Fruit fly (Drosophila melanogaster) whole organism, embryonic: ENCODE results near the gene CG31141.

ENCODE experiments used
- Adf1 ChIP-seq: fragments of 200-800 bp; sonication (Bioruptor generic); IDR thresholded peaks from 2 replicates; pipeline ENCODE4 v1.3.6; 2022; ENCODE audit warnings: missing biosample characterization, missing genetic modification characterization
- Aef1 ChIP-seq: fragments of 200-800 bp; sonication (Bioruptor generic); IDR thresholded peaks from 3 replicates; pipeline ENCODE4 v1.3.6; 2022; ENCODE audit warnings: missing biosample characterization, missing genetic modification characterization
- CG11398 ChIP-seq: fragments of 200-800 bp; sonication (Bioruptor generic); optimal IDR thresholded peaks from 2 replicates; lab custom pipeline; 2016; ENCODE audit warnings: missing biosample characterization, missing genetic modification characterization
- CG12219 ChIP-seq: fragments of 200-800 bp; sonication (Bioruptor generic); optimal IDR thresholded peaks from 3 replicates; lab custom pipeline; 2018; ENCODE audit warnings: missing biosample characterization, mild to moderate bottlenecking, missing genetic modification characterization
- CG12391 ChIP-seq: fragments of 200-800 bp; sonication (Bioruptor generic); optimal IDR thresholded peaks from 3 replicates; lab custom pipeline; 2018; ENCODE audit warnings: missing biosample characterization, mild to moderate bottlenecking, missing genetic modification characterization, moderate library complexity
- CG14014 ChIP-seq: fragments of 200-800 bp; sonication (Bioruptor generic); IDR thresholded peaks from 2 replicates; pipeline ENCODE4 v1.3.6; 2022; ENCODE audit warnings: missing biosample characterization, missing genetic modification characterization
- CG14441 ChIP-seq: fragments of 200-800 bp; sonication (Bioruptor generic); IDR thresholded peaks from 2 replicates; pipeline ENCODE4 v1.3.6; 2022; ENCODE audit warnings: missing biosample characterization, missing genetic modification characterization
- CG15073 ChIP-seq: fragments of 200-800 bp; sonication (Bioruptor generic); optimal IDR thresholded peaks from 2 replicates; lab custom pipeline; 2016; ENCODE audit warnings: missing biosample characterization, missing genetic modification characterization
- CG2199 ChIP-seq: fragments of 200-800 bp; sonication (Bioruptor generic); IDR thresholded peaks from 3 replicates; pipeline ENCODE4 v1.3.6; 2022; ENCODE audit warnings: missing biosample characterization, missing genetic modification characterization
- CG2875 ChIP-seq: fragments of 200-800 bp; sonication (Bioruptor generic); optimal IDR thresholded peaks from 2 replicates; lab custom pipeline; 2017; ENCODE audit warnings: missing biosample characterization, mild to moderate bottlenecking, missing genetic modification characterization, missing genetic modification reagents
- CG30403 ChIP-seq: fragments of 200-800 bp; sonication (Bioruptor generic); optimal IDR thresholded peaks from 3 replicates; lab custom pipeline; 2016; ENCODE audit warnings: missing biosample characterization, missing genetic modification characterization
- CG31441 ChIP-seq: fragments of 200-800 bp; sonication (Bioruptor generic); IDR thresholded peaks from 2 replicates; pipeline ENCODE4 v1.3.6; 2022; ENCODE audit warnings: missing biosample characterization, missing genetic modification characterization
- CG5180 ChIP-seq: fragments of 200-800 bp; sonication (Bioruptor generic); optimal IDR thresholded peaks from 3 replicates; lab custom pipeline; 2017; ENCODE audit warnings: missing biosample characterization, missing genetic modification characterization, mild to moderate bottlenecking, moderate library complexity, missing genetic modification reagents
- CG7928 ChIP-seq: fragments of 200-800 bp; sonication (Bioruptor generic); optimal IDR thresholded peaks from 2 replicates; lab custom pipeline; 2017; ENCODE audit warnings: missing biosample characterization, mild to moderate bottlenecking, missing genetic modification characterization
- CG9876 ChIP-seq: fragments of 200-800 bp; sonication (Bioruptor generic); optimal IDR thresholded peaks from 2 replicates; lab custom pipeline; 2016; ENCODE audit warnings: missing biosample characterization, missing genetic modification characterization
- CG9932 ChIP-seq: fragments of 200-800 bp; sonication (Bioruptor generic); IDR thresholded peaks from 2 replicates; pipeline ENCODE4 v1.3.6; 2022; ENCODE audit warnings: missing biosample characterization, missing genetic modification characterization
- CoRest ChIP-seq: fragments of 200-800 bp; sonication (Bioruptor generic); optimal IDR thresholded peaks from 3 replicates; lab custom pipeline; 2018; ENCODE audit warnings: missing biosample characterization, mild to moderate bottlenecking, missing genetic modification characterization, moderate library complexity
- Dbx ChIP-seq: fragments of 200-800 bp; sonication (Bioruptor generic); IDR thresholded peaks from 3 replicates; pipeline ENCODE4 v1.3.6; 2022; ENCODE audit warnings: missing biosample characterization, missing genetic modification characterization
- Dek ChIP-seq: fragments of 200-800 bp; sonication (Bioruptor generic); optimal IDR thresholded peaks from 3 replicates; lab custom pipeline; 2019; ENCODE audit warnings: missing biosample characterization, mild to moderate bottlenecking, missing genetic modification characterization, moderate library complexity
- Elba2 ChIP-seq: fragments of 200-800 bp; sonication (Bioruptor generic); optimal IDR thresholded peaks from 3 replicates; lab custom pipeline; 2016; ENCODE audit warnings: missing biosample characterization, missing genetic modification characterization
- H15 ChIP-seq: fragments of 200-800 bp; sonication (Bioruptor generic); IDR thresholded peaks from 3 replicates; pipeline ENCODE4 v1.3.6; 2022; ENCODE audit warnings: missing biosample characterization, missing genetic modification characterization
- HLH3B ChIP-seq: fragments of 200-800 bp; sonication (Bioruptor generic); IDR thresholded peaks from 2 replicates; pipeline ENCODE4 v1.3.6; 2022; ENCODE audit warnings: missing biosample characterization, missing genetic modification characterization
- HLHmδ ChIP-seq: fragments of 200-800 bp; sonication (Bioruptor generic); optimal IDR thresholded peaks from 2 replicates; lab custom pipeline; 2018; ENCODE audit warnings: missing biosample characterization, mild to moderate bottlenecking, missing genetic modification characterization, moderate library complexity
- Hsf ChIP-seq: fragments of 200-800 bp; sonication (Bioruptor generic); optimal IDR thresholded peaks from 3 replicates; lab custom pipeline; 2016; ENCODE audit warnings: missing biosample characterization, missing genetic modification characterization
- MTF-1 ChIP-seq: fragments of 200-800 bp; sonication (Bioruptor generic); optimal IDR thresholded peaks from 2 replicates; lab custom pipeline; 2018; ENCODE audit warnings: missing biosample characterization, mild to moderate bottlenecking, missing genetic modification characterization, borderline replicate concordance
- Max ChIP-seq: fragments of 200-800 bp; sonication (Bioruptor generic); optimal IDR thresholded peaks from 2 replicates; lab custom pipeline; 2016; ENCODE audit warnings: missing biosample characterization, mild to moderate bottlenecking, missing genetic modification characterization
- NFAT ChIP-seq: fragments of 200-800 bp; sonication (Bioruptor generic); IDR thresholded peaks from 2 replicates; pipeline ENCODE4 v1.3.6; 2022; ENCODE audit warnings: missing biosample characterization, missing genetic modification characterization
- Nf-YA ChIP-seq: fragments of 200-800 bp; sonication (Bioruptor generic); IDR thresholded peaks from 2 replicates; pipeline ENCODE4 v1.3.6; 2022; ENCODE audit warnings: missing biosample characterization, missing genetic modification characterization
- Opbp ChIP-seq: fragments of 200-800 bp; sonication (Bioruptor generic); IDR thresholded peaks from 3 replicates; pipeline ENCODE4 v1.3.6; 2022; ENCODE audit warnings: missing biosample characterization, missing genetic modification characterization; ENCODE audit not compliant: partially characterized antibody
- Sox102F ChIP-seq: fragments of 200-800 bp; sonication (Bioruptor generic); optimal IDR thresholded peaks from 2 replicates; lab custom pipeline; 2018; ENCODE audit warnings: missing biosample characterization, mild to moderate bottlenecking, missing genetic modification characterization, moderate library complexity
- Sry-β ChIP-seq: fragments of 200-800 bp; sonication (Bioruptor generic); optimal IDR thresholded peaks from 2 replicates; lab custom pipeline; 2018; ENCODE audit warnings: missing biosample characterization, mild to moderate bottlenecking, missing genetic modification characterization, moderate library complexity
- Usf ChIP-seq: fragments of 200-800 bp; sonication (Bioruptor generic); optimal IDR thresholded peaks from 2 replicates; lab custom pipeline; 2017; ENCODE audit warnings: missing genotype, missing biosample characterization, missing genetic modification characterization
- ab ChIP-seq: fragments of 200-800 bp; sonication (Bioruptor generic); optimal IDR thresholded peaks from 2 replicates; lab custom pipeline; 2016; ENCODE audit warnings: missing biosample characterization, missing genetic modification characterization
- bigmax ChIP-seq: fragments of 200-800 bp; sonication (Bioruptor generic); optimal IDR thresholded peaks from 2 replicates; lab custom pipeline; 2018; ENCODE audit warnings: missing biosample characterization, mild to moderate bottlenecking, missing genetic modification characterization
- bowl ChIP-seq: fragments of 200-800 bp; sonication (Bioruptor generic); IDR thresholded peaks from 2 replicates; pipeline ENCODE4 v1.3.6; 2022; ENCODE audit warnings: missing biosample characterization, missing genetic modification characterization
- chm ChIP-seq: fragments of 200-800 bp; sonication (Bioruptor generic); IDR thresholded peaks from 2 replicates; pipeline ENCODE4 v1.3.6; 2022; ENCODE audit warnings: missing biosample characterization, missing genetic modification characterization
- dan ChIP-seq: fragments of 200-800 bp; sonication (Bioruptor generic); IDR thresholded peaks from 2 replicates; pipeline ENCODE4 v1.3.6; 2022; ENCODE audit warnings: missing biosample characterization, missing genetic modification characterization
- danr ChIP-seq: fragments of 200-800 bp; sonication (Bioruptor generic); IDR thresholded peaks from 2 replicates; pipeline ENCODE4 v1.3.6; 2022; ENCODE audit warnings: missing biosample characterization, missing genetic modification characterization
- dmrt99B ChIP-seq: fragments of 200-800 bp; sonication (Bioruptor generic); optimal IDR thresholded peaks from 2 replicates; lab custom pipeline; 2018; ENCODE audit warnings: missing biosample characterization, mild to moderate bottlenecking, missing genetic modification characterization, moderate library complexity
- fru ChIP-seq: fragments of >200 bp; optimal IDR thresholded peaks from 2 replicates; lab custom pipeline; 2017
- gro ChIP-seq: fragments of 200-800 bp; sonication (Bioruptor generic); optimal IDR thresholded peaks from 2 replicates; lab custom pipeline; 2016; ENCODE audit warnings: missing biosample characterization, missing genetic modification characterization
- her ChIP-seq: fragments of 200-800 bp; sonication (Bioruptor generic); optimal IDR thresholded peaks from 2 replicates; lab custom pipeline; 2016; ENCODE audit warnings: missing biosample characterization, missing genetic modification characterization
- maf-S ChIP-seq: fragments of 200-800 bp; sonication (Bioruptor generic); optimal IDR thresholded peaks from 2 replicates; lab custom pipeline; 2016; ENCODE audit warnings: missing biosample characterization, missing genetic modification characterization
- pb ChIP-seq: fragments of 200-800 bp; sonication (Bioruptor generic); optimal IDR thresholded peaks from 3 replicates; lab custom pipeline; 2016; ENCODE audit warnings: missing biosample characterization, missing genetic modification characterization
- ranshi ChIP-seq: fragments of 200-800 bp; sonication (Bioruptor generic); IDR thresholded peaks from 2 replicates; pipeline ENCODE4 v1.3.6; 2022; ENCODE audit warnings: missing biosample characterization, missing genetic modification characterization
- sc ChIP-seq, 3 experiments: fragments of >200 bp in 2 of 3; fragments of 200-800 bp in 1 of 3; sonication (Bioruptor generic) in 1 of 3; optimal IDR thresholded peaks; 2 replicates in 2 of 3; 3 replicates in 1 of 3; lab custom pipeline; 2017; ENCODE audit warnings: mild to moderate bottlenecking in 1 of 3, missing biosample characterization in 1 of 3, missing genetic modification characterization in 1 of 3, missing genetic modification reagents in 1 of 3
- sens-2 ChIP-seq: fragments of 200-800 bp; sonication (Bioruptor generic); IDR thresholded peaks from 2 replicates; pipeline ENCODE4 v1.3.6; 2022; ENCODE audit warnings: missing biosample characterization, missing genetic modification characterization
- sim ChIP-seq: fragments of 200-800 bp; sonication (Bioruptor generic); IDR thresholded peaks from 2 replicates; pipeline ENCODE4 v1.3.6; 2022; ENCODE audit warnings: missing biosample characterization, missing genetic modification characterization
- vvl ChIP-seq: fragments of 200-800 bp; sonication (Bioruptor generic); IDR thresholded peaks from 2 replicates; pipeline ENCODE4 v1.3.6; 2022; ENCODE audit warnings: missing biosample characterization, missing genetic modification characterization
- zfh1 ChIP-seq: fragments of 200-800 bp; sonication (Bioruptor generic); IDR thresholded peaks from 3 replicates; pipeline ENCODE4 v1.3.6; 2022; ENCODE audit warnings: missing biosample characterization, missing genetic modification characterization

The CG31141 gene

DNA sequence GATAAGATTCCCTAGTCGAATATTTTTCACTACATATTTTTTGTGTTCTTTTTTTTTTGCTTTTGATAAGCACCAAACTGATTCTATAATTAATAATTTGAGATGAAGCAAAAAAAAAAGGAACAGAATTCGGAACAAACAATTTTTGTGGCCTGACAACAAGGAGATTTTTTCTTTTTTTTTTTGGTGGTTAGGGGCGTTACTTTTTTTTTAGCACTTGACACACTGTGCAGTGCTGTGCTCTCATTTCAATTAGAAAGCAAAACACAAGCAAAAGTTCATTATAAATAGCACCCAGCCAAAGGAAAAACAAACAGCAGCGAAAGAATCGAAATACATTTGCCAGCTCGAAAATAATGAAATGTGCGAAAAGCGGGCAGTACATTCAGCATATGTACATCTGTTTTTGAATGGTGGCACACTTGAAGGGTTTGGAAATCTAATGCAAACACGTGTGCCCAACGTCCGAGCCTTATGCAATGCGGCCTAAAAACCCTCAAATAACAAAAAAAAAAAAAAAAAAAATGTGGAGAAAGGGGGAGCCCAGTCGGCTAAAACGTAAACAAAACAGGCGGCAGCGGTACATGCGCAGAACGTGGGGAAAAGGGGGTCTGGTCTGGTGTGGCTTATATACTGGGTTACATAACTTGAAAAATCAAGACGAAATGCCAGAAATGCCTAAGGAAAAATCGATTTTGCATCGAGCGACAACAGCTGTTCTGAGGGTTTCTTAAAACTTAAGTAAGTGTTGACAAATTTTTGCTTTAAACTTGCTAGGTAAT lies 18.7 kb downstream of the CG31141 start (continued):
- TF ChIP-seq Nf-YA (GFP tag; lab: Robert Waterston, UW) = no peak
- TF ChIP-seq ranshi (GFP tag; lab: Robert Waterston, UW) = peak; percentile 57
- no peak for TF ChIP-seq dan (GFP tag; lab: Robert Waterston, UW)
- no peak for TF ChIP-seq NFAT (GFP tag; lab: Robert Waterston, UW)
- no peak for TF ChIP-seq CG14014 (GFP tag; lab: Robert Waterston, UW)
- TF ChIP-seq CG2199 (GFP tag; lab: Robert Waterston, UW) = 0 out of 3 replicates have a peak, but pooled peaks have one; percentile 55
- TF ChIP-seq CG15073 (GFP tag; lab: Kevin White, UChicago) = no peak
- TF ChIP-seq MTF-1 = no peak
- no peak for TF ChIP-seq Sry-β (GFP tag; lab: Kevin White, UChicago)
- TF ChIP-seq fru (lab: Kevin White, UChicago) = no peak
- no peak for TF ChIP-seq sim
- peak; percentile 32 for TF ChIP-seq gro (GFP tag; lab: Kevin White, UChicago)
- peak; percentile 58 for TF ChIP-seq CG30403 (GFP tag; lab: Kevin White, UChicago)
- no peak for TF ChIP-seq bowl
- peak; percentile 64 for TF ChIP-seq vvl (GFP tag; lab: Robert Waterston, UW)
- TF ChIP-seq Max (GFP tag; lab: Kevin White, UChicago) = no peak
- TF ChIP-seq HLH3B (GFP tag; lab: Robert Waterston, UW) = peak; percentile 62
- peak; percentile 50 for TF ChIP-seq Sox102F (GFP tag; lab: Kevin White, UChicago)
- TF ChIP-seq sens-2 (GFP tag; lab: Robert Waterston, UW) = no peak
- peak; percentile 60; the same call in 1 of the 2 replicates for TF ChIP-seq CG14441 (GFP tag; lab: Robert Waterston, UW)
- TF ChIP-seq danr (GFP tag; lab: Robert Waterston, UW) = no peak
- TF ChIP-seq Dbx (GFP tag; lab: Robert Waterston, UW) = no peak
- 0 out of 2 replicates have a peak, but pooled peaks have one; percentile 23 for TF ChIP-seq CG31441 (GFP tag; lab: Robert Waterston, UW)
- TF ChIP-seq Usf (GFP tag; lab: Kevin White, UChicago) = no peak
- no peak for TF ChIP-seq HLHmδ (GFP tag; lab: Kevin White, UChicago)
- peak; percentile 9 for TF ChIP-seq Dek (tag; lab: Kevin White, UChicago)
- TF ChIP-seq ab (GFP tag; lab: Kevin White, UChicago) = no peak
- peak; percentile 32 for TF ChIP-seq Hsf (GFP tag; lab: Kevin White, UChicago)
- no peak for TF ChIP-seq Elba2 (GFP tag; lab: Kevin White, UChicago)
- TF ChIP-seq CG2875 (GFP tag; lab: Kevin White, UChicago) = no peak
- no peak for TF ChIP-seq CG12219
- TF ChIP-seq pb (GFP tag; lab: Kevin White, UChicago) = no peak
- TF ChIP-seq H15 (GFP tag; lab: Robert Waterston, UW) = no peak
- no peak for TF ChIP-seq CG7928 (GFP tag; lab: Kevin White, UChicago)
- TF ChIP-seq CoRest (tag; lab: Kevin White, UChicago) = peak; percentile 31
- no peak for TF ChIP-seq bigmax
- TF ChIP-seq CG9876 (GFP tag; lab: Kevin White, UChicago) = no peak
- no peak for TF ChIP-seq Opbp (GFP tag; lab: Robert Waterston, UW)
- no peak for TF ChIP-seq sc (optimal IDR thresholded peaks at IDR 0.05; lab: Kevin White, UChicago)
- no peak for TF ChIP-seq sc (GFP tag; optimal IDR thresholded peaks at IDR 0.05; lab: Kevin White, UChicago)
- peak; percentile 50 for TF ChIP-seq Aef1 (GFP tag; lab: Robert Waterston, UW)
- peak; percentile 74 for TF ChIP-seq CG9932
- no peak for TF ChIP-seq her
- TF ChIP-seq maf-S = no peak
- TF ChIP-seq CG12391 = peak; percentile 9
- no peak for TF ChIP-seq chm (GFP tag; lab: Robert Waterston, UW)
- no peak for TF ChIP-seq CG5180 (GFP tag; lab: Kevin White, UChicago)
- peak; percentile 26; the same call in 1 of the 2 replicates for TF ChIP-seq Adf1
- 0 out of 3 replicates have a peak, but pooled peaks have one; percentile 40 for TF ChIP-seq zfh1 (GFP tag; lab: Robert Waterston, UW)
- TF ChIP-seq dmrt99B = peak; percentile 61
- TF ChIP-seq CG11398 (GFP tag; lab: Kevin White, UChicago) = no peak
